Worm (Caenorhabditis elegans): ENCODE measurements around the gene F49F1.18.

Gene F49F1.18

DNA sequence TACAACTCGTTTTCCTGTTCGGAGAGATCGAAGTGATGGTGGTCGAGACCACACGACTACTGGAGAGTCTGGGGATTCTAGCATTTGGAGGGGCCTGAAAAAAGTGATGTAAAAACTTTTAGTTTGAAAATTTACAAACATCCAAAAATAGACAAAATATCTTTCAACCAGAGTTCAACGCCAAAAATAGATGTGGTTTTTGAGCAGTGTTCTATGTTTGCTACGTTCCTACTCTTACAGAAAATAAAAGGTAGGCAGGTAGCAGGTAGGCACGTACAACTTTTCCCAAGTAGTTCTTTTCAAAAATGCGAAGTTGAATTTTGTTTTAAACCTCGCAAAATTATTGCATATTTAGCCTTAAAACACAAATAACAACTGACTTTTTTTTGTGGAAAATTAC, 27.8 kb downstream of the F49F1.18 start, which contains the start of gene F49F1.14:
Gene F49F1.14, minus strand, starts transcription at position 101 of the 400 bp plus-strand sequence.
- no peak for TF ChIP-seq flt-1 (GFP tag; IDR thresholded peaks at IDR 0.05)
- TF ChIP-seq tab-1 (GFP tag; IDR thresholded peaks at IDR 0.05): no peak
- TF ChIP-seq ztf-23 (GFP tag; IDR thresholded peaks at IDR 0.05): no peak
- TF ChIP-seq T22C8.4 (GFP tag; IDR thresholded peaks at IDR 0.05): no peak
- TF ChIP-seq klf-2 (GFP tag; conservative IDR thresholded peaks at IDR 0.05): no peak
- no peak for TF ChIP-seq med-1 (GFP tag; optimal IDR thresholded peaks at IDR 0.05; ENCODE audit: insufficient read depth)
- TF ChIP-seq ztf-29 (GFP tag; IDR thresholded peaks at IDR 0.05): no peak
- no peak for TF ChIP-seq cog-1 (tag; optimal IDR thresholded peaks at IDR 0.05)
- no peak for TF ChIP-seq ref-1 (GFP tag; conservative IDR thresholded peaks at IDR 0.05)

- TF ChIP-seq klf-2 (GFP tag; conservative IDR thresholded peaks at IDR 0.05) (no peak), tab-1 (GFP tag; IDR thresholded peaks at IDR 0.05) (no peak), med-1 (GFP tag; optimal IDR thresholded peaks at IDR 0.05; ENCODE audit: insufficient read depth) (no peak), ztf-23 (GFP tag; IDR thresholded peaks at IDR 0.05) (no peak), T22C8.4 (GFP tag; IDR thresholded peaks at IDR 0.05) (no peak), ref-1 (GFP tag; conservative IDR thresholded peaks at IDR 0.05) (no peak), ztf-29 (GFP tag; IDR thresholded peaks at IDR 0.05) (no peak), flt-1 (GFP tag; IDR thresholded peaks at IDR 0.05) (no peak)
Observed at ce11 chrIV:4108767-4109166, 31.4 kb downstream of the F49F1.18 start, which contains the start of gene C35B1.7. C35B1.7 (plus strand) TSS chrIV:4109067.

ce11 chrIV:4102720-4103119, 37.4 kb downstream of the F49F1.18 start, which contains the start of gene ubc-1:
ubc-1 (plus strand) TSS chrIV:4103020.
- TF ChIP-seq med-1 (GFP tag; optimal IDR thresholded peaks at IDR 0.05; ENCODE audit: insufficient read depth) (no peak), T22C8.4 (GFP tag; IDR thresholded peaks at IDR 0.05) (no peak), ztf-23 (GFP tag; IDR thresholded peaks at IDR 0.05) (no peak), cog-1 (tag; optimal IDR thresholded peaks at IDR 0.05) (no peak), klf-2 (GFP tag; conservative IDR thresholded peaks at IDR 0.05) (no peak), flt-1 (GFP tag; IDR thresholded peaks at IDR 0.05) (no peak), ztf-29 (GFP tag; IDR thresholded peaks at IDR 0.05) (no peak), ref-1 (GFP tag; conservative IDR thresholded peaks at IDR 0.05) (no peak), tab-1 (GFP tag; IDR thresholded peaks at IDR 0.05) (no peak)

DNA sequence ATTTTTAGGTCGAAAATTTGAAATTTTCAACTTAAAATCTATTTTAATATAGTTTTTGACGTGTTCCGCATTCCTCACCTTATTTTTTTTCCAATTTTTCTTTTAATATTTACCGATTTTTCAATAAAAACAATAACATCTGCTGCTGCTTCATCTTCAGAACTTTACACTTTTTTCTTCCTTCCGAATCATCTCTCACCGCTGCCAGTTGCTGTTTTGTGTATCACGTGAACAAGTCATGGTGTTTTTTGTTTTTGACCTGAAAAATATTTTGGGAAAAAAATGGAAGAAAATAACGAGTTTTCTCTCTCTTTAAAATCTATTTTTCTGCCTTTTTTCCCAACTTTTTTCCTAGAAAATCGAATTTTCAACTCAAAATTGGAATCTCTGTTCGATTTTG, 40.4 kb downstream of the F49F1.18 start:
- TF ChIP-seq flt-1 (GFP tag; IDR thresholded peaks at IDR 0.05) (no peak), tab-1 (GFP tag; IDR thresholded peaks at IDR 0.05) (no peak), med-1 (GFP tag; optimal IDR thresholded peaks at IDR 0.05; ENCODE audit: insufficient read depth) (no peak), cog-1 (tag; optimal IDR thresholded peaks at IDR 0.05) (no peak), ref-1 (GFP tag; conservative IDR thresholded peaks at IDR 0.05) (no peak), klf-2 (GFP tag; conservative IDR thresholded peaks at IDR 0.05) (no peak)

DNA sequence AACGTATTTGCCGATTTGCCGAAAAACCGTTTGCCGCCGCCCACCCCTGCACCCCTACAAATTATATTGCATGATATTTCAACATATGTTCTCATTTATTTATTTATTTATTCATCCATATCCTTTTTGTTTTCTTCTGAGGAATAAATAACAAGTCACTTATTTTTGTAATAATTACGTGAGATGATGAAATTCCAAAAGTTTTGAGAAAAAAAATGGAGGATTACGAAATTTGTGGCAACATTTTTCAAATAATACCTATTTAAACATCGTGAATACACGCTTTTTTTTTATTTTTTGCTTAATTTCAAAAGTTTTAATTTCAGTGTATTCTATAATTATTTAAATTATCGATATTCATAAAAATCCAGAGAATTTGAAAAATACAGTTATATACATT, 43.2 kb downstream of the F49F1.18 start:
- TF ChIP-seq klf-2 (GFP tag; conservative IDR thresholded peaks at IDR 0.05) (no peak), med-1 (GFP tag; optimal IDR thresholded peaks at IDR 0.05; ENCODE audit: insufficient read depth) (no peak), flt-1 (GFP tag; IDR thresholded peaks at IDR 0.05) (no peak), T22C8.4 (GFP tag; IDR thresholded peaks at IDR 0.05) (no peak), ztf-29 (GFP tag; IDR thresholded peaks at IDR 0.05) (no peak), ref-1 (GFP tag; conservative IDR thresholded peaks at IDR 0.05) (no peak), tab-1 (GFP tag; IDR thresholded peaks at IDR 0.05) (no peak), ztf-23 (GFP tag; IDR thresholded peaks at IDR 0.05) (no peak), cog-1 (tag; optimal IDR thresholded peaks at IDR 0.05) (no peak)

DNA sequence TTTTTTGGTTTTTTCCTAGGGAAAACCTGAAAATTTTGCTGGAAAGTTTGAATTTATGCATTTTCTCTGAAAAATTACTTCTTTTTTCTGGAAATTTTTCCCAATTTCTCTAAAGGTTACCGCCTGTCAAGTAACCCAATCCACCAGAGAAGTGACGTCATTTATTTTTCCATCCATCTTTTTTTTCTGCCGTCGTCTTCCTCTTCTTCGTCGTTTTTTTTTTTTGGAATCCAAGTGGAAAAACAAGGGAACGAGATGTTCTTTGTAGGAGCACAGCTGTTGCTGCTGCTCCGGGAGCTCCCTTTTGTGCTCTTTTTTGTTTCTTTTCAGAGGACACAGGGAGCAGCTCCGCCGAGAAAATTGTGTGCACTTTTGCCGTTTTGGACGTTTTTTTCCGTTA, 45.8 kb downstream of the F49F1.18 start:
- no peak for TF ChIP-seq ztf-29 (GFP tag; IDR thresholded peaks at IDR 0.05)
- TF ChIP-seq cog-1 (tag; optimal IDR thresholded peaks at IDR 0.05): no peak
- no peak for TF ChIP-seq med-1 (GFP tag; optimal IDR thresholded peaks at IDR 0.05; ENCODE audit: insufficient read depth)
- no peak for TF ChIP-seq T22C8.4 (GFP tag; IDR thresholded peaks at IDR 0.05)
- no peak for TF ChIP-seq ref-1 (GFP tag; conservative IDR thresholded peaks at IDR 0.05)

DNA sequence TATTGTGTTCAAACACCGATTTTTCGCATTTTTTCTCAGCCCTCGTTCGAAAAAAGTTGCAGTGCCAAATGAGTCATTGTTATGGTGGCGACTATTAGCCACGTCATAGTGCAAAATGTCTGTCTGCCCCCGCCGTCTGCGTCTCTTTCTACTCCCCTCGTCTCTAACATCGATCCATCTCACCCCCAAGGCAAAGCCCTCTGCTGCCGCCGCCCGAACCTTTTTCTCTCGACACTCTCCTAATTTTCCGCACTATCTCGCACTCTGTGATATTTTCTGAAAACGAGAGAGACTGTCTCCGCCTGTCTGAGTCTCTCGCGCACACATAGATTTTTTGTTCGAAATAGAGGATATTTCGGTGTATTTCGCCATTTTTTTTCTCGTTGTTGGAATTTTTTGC, 47.1 kb downstream of the F49F1.18 start:
- TF ChIP-seq med-1 (GFP tag; optimal IDR thresholded peaks at IDR 0.05; ENCODE audit: insufficient read depth) (no peak), cog-1 (tag; optimal IDR thresholded peaks at IDR 0.05) (no peak), ztf-23 (GFP tag; IDR thresholded peaks at IDR 0.05) (no peak), tab-1 (GFP tag; IDR thresholded peaks at IDR 0.05) (no peak), flt-1 (GFP tag; IDR thresholded peaks at IDR 0.05) (no peak), ztf-29 (GFP tag; IDR thresholded peaks at IDR 0.05) (peak; percentile 85), T22C8.4 (GFP tag; IDR thresholded peaks at IDR 0.05) (peak; percentile 73; the same call in 1 of the 2 replicates), ref-1 (GFP tag; conservative IDR thresholded peaks at IDR 0.05) (no peak)

Measured in whole organism, midembryonic.